Fruit fly (Drosophila melanogaster): ENCODE measurements around the gene CG14556.

CG14556 gene

DNA sequence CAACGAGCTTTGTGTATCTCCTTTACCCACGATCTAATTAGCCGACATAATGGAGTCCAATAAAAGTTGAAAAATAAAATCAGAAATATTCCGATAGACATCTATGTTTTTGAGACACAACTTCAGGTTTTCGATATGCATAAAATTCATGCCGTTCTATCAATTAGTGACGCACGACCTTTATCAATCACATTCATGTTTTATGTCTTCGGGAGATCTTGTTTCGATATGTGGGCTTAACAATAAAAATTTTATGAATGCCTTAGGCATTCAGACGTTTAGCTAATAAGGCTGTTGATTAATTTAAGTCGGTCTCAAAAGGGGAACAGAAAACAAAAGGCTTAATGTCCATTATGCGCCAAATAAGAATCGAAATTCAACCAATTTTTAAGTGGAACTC lies 6.5 kb upstream of the CG14556 start:
- TF ChIP-seq abd-A (tag; optimal IDR thresholded peaks at IDR 0.05) (peak; percentile 85), CG15269 (tag; optimal IDR thresholded peaks at IDR 0.05) (peak; percentile 26), Bgb (GFP tag; IDR thresholded peaks at IDR 0.05; ENCODE audit: partially characterized antibody) (no peak), CG5245 (GFP tag; optimal IDR thresholded peaks at IDR 0.05) (no peak), CG5953 (GFP tag; IDR thresholded peaks at IDR 0.05) (no peak), CG13894 (tag; optimal IDR thresholded peaks at IDR 0.05) (peak; percentile 50), kni (GFP tag; optimal IDR thresholded peaks at IDR 0.05) (no peak), Vsx1 (GFP tag; optimal IDR thresholded peaks at IDR 0.05) (peak; percentile 38), gro (GFP tag; optimal IDR thresholded peaks at IDR 0.05) (peak; percentile 43), vvl (GFP tag; IDR thresholded peaks at IDR 0.05) (0 out of 2 replicates have a peak, but pooled peaks have one; percentile 9), sd (tag; optimal IDR thresholded peaks at IDR 0.05) (peak; percentile 83), CG31365 (tag; optimal IDR thresholded peaks at IDR 0.05) (no peak), chinmo (GFP tag; IDR thresholded peaks at IDR 0.05; ENCODE audit: partially characterized antibody) (0 out of 4 replicates have a peak, but pooled peaks have one; percentile 57), Awh (GFP tag; IDR thresholded peaks at IDR 0.05) (peak; percentile 54; the same call in 1 of the 2 replicates)

DNA sequence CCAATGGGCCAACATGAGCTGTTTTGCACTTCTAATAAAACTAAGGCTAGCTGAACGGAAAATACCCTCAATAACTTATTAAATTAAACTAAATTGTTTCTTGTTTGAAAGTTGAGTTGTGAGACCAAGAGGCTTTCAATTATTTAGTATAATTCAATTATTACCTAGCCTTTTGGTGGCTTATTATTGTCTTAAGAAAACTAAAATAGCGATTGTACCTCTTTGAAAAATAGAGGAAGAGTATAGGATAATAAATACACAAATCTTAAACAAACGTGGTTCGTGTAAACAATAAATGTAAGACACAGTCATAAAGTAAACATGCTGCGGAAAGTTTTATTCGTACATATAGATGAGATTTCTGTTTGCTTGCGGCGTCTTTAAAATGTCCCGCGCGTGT lies 5.4 kb upstream of the CG14556 start:
- TF ChIP-seq HHEX (GFP tag; optimal IDR thresholded peaks at IDR 0.05) (peak; percentile 9), cwo (GFP tag; optimal IDR thresholded peaks at IDR 0.05) (peak; percentile 57), CG9609 (GFP tag; optimal IDR thresholded peaks at IDR 0.05) (no peak), CG3726 (GFP tag; IDR thresholded peaks at IDR 0.05) (no peak), Dbx (GFP tag; IDR thresholded peaks at IDR 0.05) (peak; percentile 64; the same call in 2 of the 3 replicates), so (GFP tag; IDR thresholded peaks at IDR 0.05) (0 out of 3 replicates have a peak, but pooled peaks have one; percentile 22), CG9727 (GFP tag; optimal IDR thresholded peaks at IDR 0.05) (peak; percentile 62), caup (GFP tag; optimal IDR thresholded peaks at IDR 0.05; ENCODE audit: severe bottlenecking) (peak; percentile 52), HmgZ (tag; optimal IDR thresholded peaks at IDR 0.05) (peak; percentile 31), CG6765 (GFP tag; optimal IDR thresholded peaks at IDR 0.05) (peak; percentile 55), CG3847 (GFP tag; IDR thresholded peaks at IDR 0.05) (peak; percentile 51), CTCF (GFP tag; optimal IDR thresholded peaks at IDR 0.05) (no peak), unpg (GFP tag; optimal IDR thresholded peaks at IDR 0.05) (peak; percentile 14), row (GFP tag; IDR thresholded peaks at IDR 0.05) (peak; percentile 62), Ada2b (GFP tag; IDR thresholded peaks at IDR 0.05) (no peak), fd3F (GFP tag; optimal IDR thresholded peaks at IDR 0.05) (peak; percentile 45), tap (tag; optimal IDR thresholded peaks at IDR 0.05) (peak; percentile 19), BtbVII (GFP tag; optimal IDR thresholded peaks at IDR 0.05) (peak; percentile 8), sd (tag; optimal IDR thresholded peaks at IDR 0.05) (peak; percentile 33), CG9932 (GFP tag; IDR thresholded peaks at IDR 0.05) (peak; percentile 60), Sox102F (GFP tag; optimal IDR thresholded peaks at IDR 0.05) (peak; percentile 17), prd (optimal IDR thresholded peaks at IDR 0.05) (no peak), prd (GFP tag; IDR thresholded peaks at IDR 0.05) (peak; percentile 21; the same call in 1 of the 3 replicates), CG13424 (tag; optimal IDR thresholded peaks at IDR 0.05) (peak; percentile 26), sens-2 (GFP tag; IDR thresholded peaks at IDR 0.05) (no peak), knrl (GFP tag; IDR thresholded peaks at IDR 0.05; ENCODE audit: partially characterized antibody) (no peak), CG3995 (GFP tag; optimal IDR thresholded peaks at IDR 0.05) (peak; percentile 36), lola (GFP tag; optimal IDR thresholded peaks at IDR 0.05) (no peak), slou (GFP tag; optimal IDR thresholded peaks at IDR 0.05) (peak; percentile 27), CG15269 (tag; optimal IDR thresholded peaks at IDR 0.05) (peak; percentile 56), CG7839 (tag; optimal IDR thresholded peaks at IDR 0.05) (peak; percentile 62), CG10543 (GFP tag; optimal IDR thresholded peaks at IDR 0.05) (peak; percentile 20), jigr1 (GFP tag; IDR thresholded peaks at IDR 0.05) (no peak), Drgx (GFP tag; IDR thresholded peaks at IDR 0.05) (peak; percentile 24; the same call in 1 of the 2 replicates), CG18599 (GFP tag; optimal IDR thresholded peaks at IDR 0.05) (peak; percentile 74), ttk (GFP tag; IDR thresholded peaks at IDR 0.05) (no peak), D19B (GFP tag; optimal IDR thresholded peaks at IDR 0.05) (peak; percentile 36)

Data from whole organism, embryonic.